Fruit fly (Drosophila melanogaster) whole organism, adult: ENCODE results near the gene Drak.

Experiments used
- CG11617 ChIP-seq: fragments of 200-800 bp; sonication (Bioruptor generic); optimal IDR thresholded peaks from 2 replicates; lab custom pipeline; 2017; ENCODE audit warnings: mild to moderate bottlenecking, missing biosample characterization, missing genetic modification reagents, missing genetic modification characterization
- CG12768 ChIP-seq: fragments of 200-800 bp; sonication (Bioruptor generic); optimal IDR thresholded peaks from 2 replicates; lab custom pipeline; 2017; ENCODE audit warnings: missing biosample characterization, missing genetic modification characterization, mild to moderate bottlenecking, moderate library complexity, missing genetic modification reagents
- CG14711 ChIP-seq: fragments of 200-800 bp; sonication (Bioruptor generic); optimal IDR thresholded peaks from 2 replicates; lab custom pipeline; 2018; ENCODE audit warnings: missing biosample characterization, mild to moderate bottlenecking, missing genetic modification characterization, moderate library complexity
- CG7045 ChIP-seq: fragments of 200-800 bp; sonication (Bioruptor generic); optimal IDR thresholded peaks from 2 replicates; lab custom pipeline; 2017; ENCODE audit warnings: missing biosample characterization, mild to moderate bottlenecking, missing genetic modification characterization
- Crg-1 ChIP-seq: fragments of 200-800 bp; sonication (Bioruptor generic); optimal IDR thresholded peaks from 2 replicates; lab custom pipeline; 2016; ENCODE audit warnings: missing biosample characterization, missing genetic modification characterization
- Hr96 ChIP-seq: fragments of 200-800 bp; sonication (Bioruptor generic); optimal IDR thresholded peaks from 2 replicates; lab custom pipeline; 2016; ENCODE audit warnings: missing biosample characterization, missing genetic modification characterization
- Mnt ChIP-seq: fragments of 200-800 bp; sonication (Bioruptor generic); optimal IDR thresholded peaks from 2 replicates; lab custom pipeline; 2016; ENCODE audit warnings: missing biosample characterization, mild to moderate bottlenecking, missing genetic modification characterization
- bab1 ChIP-seq: fragments of 200-800 bp; sonication (Bioruptor generic); optimal IDR thresholded peaks from 3 replicates; lab custom pipeline; 2019; ENCODE audit warnings: missing biosample characterization, mild to moderate bottlenecking, missing genetic modification characterization, moderate library complexity
- cic ChIP-seq: fragments of 200-800 bp; sonication (Bioruptor generic); optimal IDR thresholded peaks from 2 replicates; lab custom pipeline; 2017; ENCODE audit warnings: missing biosample characterization, mild to moderate bottlenecking, missing genetic modification characterization, moderate library complexity
- kay ChIP-seq: fragments of 200-800 bp; sonication (Bioruptor generic); peaks from one replicate; lab custom pipeline; 2016; ENCODE audit warnings: missing biosample characterization, missing genetic modification characterization, borderline replicate concordance
- ovo ChIP-seq: fragments of 200-800 bp; sonication (Bioruptor generic); optimal IDR thresholded peaks from 2 replicates; lab custom pipeline; 2016; ENCODE audit warnings: missing biosample characterization, missing genetic modification characterization
- pad ChIP-seq: fragments of 200-800 bp; sonication (Bioruptor generic); optimal IDR thresholded peaks from 3 replicates; lab custom pipeline; 2017; ENCODE audit warnings: missing biosample characterization, missing genetic modification characterization, mild to moderate bottlenecking, moderate library complexity, missing genetic modification reagents

DNA sequence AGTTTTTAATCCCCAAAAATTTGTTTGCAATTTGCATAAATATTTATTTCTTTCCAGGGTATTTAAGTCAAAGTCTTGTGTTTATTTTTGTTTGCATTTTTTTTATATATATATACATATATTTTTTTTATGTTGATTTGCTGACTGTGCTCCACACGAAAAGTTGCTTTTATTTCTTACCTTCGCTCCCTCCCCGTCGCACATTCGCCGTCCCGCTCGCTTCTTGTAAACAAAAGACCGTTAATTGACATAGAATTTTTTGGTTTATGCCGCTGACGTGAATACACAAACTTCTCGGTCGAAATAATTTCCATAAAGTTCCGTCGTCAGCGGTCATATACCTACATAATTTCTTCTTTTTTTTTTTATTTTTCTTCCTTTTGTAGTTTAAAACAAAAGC is 19.9 kb downstream of the Drak start:
- TF ChIP-seq cic (GFP tag; lab: Kevin White, UChicago) (no peak), Hr96 (GFP tag; lab: Kevin White, UChicago) (no peak), CG14711 (tag; lab: Kevin White, UChicago) (no peak), Mnt (no peak), bab1 (no peak), Crg-1 (no peak), kay (GFP tag; lab: Kevin White, UChicago) (no peak), pad (no peak), CG7045 (GFP tag; lab: Kevin White, UChicago) (no peak), CG11617 (GFP tag; lab: Kevin White, UChicago) (no peak), ovo (GFP tag; lab: Kevin White, UChicago) (no peak), CG12768 (GFP tag; lab: Kevin White, UChicago) (no peak)
